Worm (Caenorhabditis elegans) whole organism, midembryonic: ENCODE data around the gene dpyd-1.

Experiments
- T22C8.4 ChIP-seq: fragments of 200-800 bp; sonication (Bioruptor generic); IDR thresholded peaks from 2 replicates; pipeline ENCODE4 v1.3.6; 2022; ENCODE audit warnings: missing genetic modification characterization, missing compliant biosample characterization
- cog-1 ChIP-seq: sonication (generic microtip); optimal IDR thresholded peaks from 2 replicates; lab custom pipeline; 2016; ENCODE audit warnings: missing genetic modification characterization, missing compliant biosample characterization
- flt-1 ChIP-seq: fragments of 200-800 bp; sonication (Bioruptor generic); IDR thresholded peaks from 2 replicates; pipeline ENCODE4 v1.3.6; 2022; ENCODE audit warnings: missing genetic modification characterization, missing compliant biosample characterization
- klf-2 ChIP-seq: fragments of 200-800 bp; sonication (Bioruptor generic); conservative IDR thresholded peaks from 2 replicates; pipeline ENCODE4 v1.3.6; 2022; ENCODE audit warnings: missing genetic modification reagents, missing genetic modification characterization, missing compliant biosample characterization
- med-1 ChIP-seq: sonication (generic microtip); optimal IDR thresholded peaks from 2 replicates; lab custom pipeline; 2017; ENCODE audit warnings: missing genetic modification characterization, mild to moderate bottlenecking, missing compliant biosample characterization, antibody characterized with exemption, missing genetic modification reagents; ENCODE audit not compliant: insufficient read depth
- ref-1 ChIP-seq: fragments of 200-800 bp; sonication (Bioruptor generic); conservative IDR thresholded peaks from 2 replicates; pipeline ENCODE4 v1.3.6; 2022; ENCODE audit warnings: missing genetic modification reagents, missing genetic modification characterization, missing compliant biosample characterization
- tab-1 ChIP-seq: fragments of 200-800 bp; sonication (Bioruptor generic); IDR thresholded peaks from 2 replicates; pipeline ENCODE4 v1.3.6; 2022; ENCODE audit warnings: missing genetic modification characterization, missing compliant biosample characterization
- ztf-23 ChIP-seq: fragments of 200-800 bp; sonication (Bioruptor generic); IDR thresholded peaks from 2 replicates; pipeline ENCODE4 v1.3.6; 2022; ENCODE audit warnings: missing genetic modification reagents, missing genetic modification characterization, missing compliant biosample characterization
- ztf-29 ChIP-seq: fragments of 200-800 bp; sonication (Bioruptor generic); IDR thresholded peaks from 2 replicates; pipeline ENCODE4 v1.3.6; 2022; ENCODE audit warnings: missing genetic modification reagents, missing genetic modification characterization, missing compliant biosample characterization

- no peak for TF ChIP-seq ztf-29 (GFP tag; lab: Robert Waterston, UW)
- TF ChIP-seq flt-1 = no peak
- TF ChIP-seq cog-1 (tag; lab: Kevin White, UChicago) = no peak
- TF ChIP-seq klf-2 = no peak
- no peak for TF ChIP-seq ztf-23 (GFP tag; lab: Robert Waterston, UW)
- no peak for TF ChIP-seq T22C8.4 (GFP tag; lab: Robert Waterston, UW)
- TF ChIP-seq ref-1 (GFP tag; lab: Robert Waterston, UW) = no peak
- no peak for TF ChIP-seq med-1
- TF ChIP-seq tab-1 = no peak
These were observed 38.8 kb downstream of the dpyd-1 start for ce11 chrX:5506432-5506977.
